Worm (Caenorhabditis elegans) whole organism, L1 larva: ENCODE results near the gene atat-2.

Source experiments
- C04F5.9 ChIP-seq: sonication (generic microtip); optimal IDR thresholded peaks from 2 replicates; lab custom pipeline; 2016; ENCODE audit warnings: missing genetic modification characterization, missing compliant biosample characterization
- C34B4.2 ChIP-seq: sonication (generic microtip); optimal IDR thresholded peaks from 2 replicates; lab custom pipeline; 2017; ENCODE audit warnings: mild to moderate bottlenecking, missing genetic modification characterization, missing compliant biosample characterization
- aly-2 ChIP-seq: fragments of 150-350 bp; optimal IDR thresholded peaks from 2 replicates; lab custom pipeline; 2014; ENCODE audit warnings: missing biosample characterization, missing genetic modification characterization
- ceh-63 ChIP-seq: fragments of 200-800 bp; sonication (Bioruptor generic); optimal IDR thresholded peaks from 2 replicates; lab custom pipeline; 2018; ENCODE audit warnings: mild to moderate bottlenecking, missing genetic modification characterization, missing compliant biosample characterization
- ceh-8 ChIP-seq: fragments of 200-800 bp; sonication (Bioruptor generic); optimal IDR thresholded peaks from 2 replicates; lab custom pipeline; 2018; ENCODE audit warnings: mild to moderate bottlenecking, missing genetic modification characterization, moderate library complexity, missing compliant biosample characterization
- ces-1 ChIP-seq: fragments of 150-350 bp; optimal IDR thresholded peaks from 2 replicates; lab custom pipeline; 2014; ENCODE audit warnings: missing biosample characterization, missing genetic modification reagents, missing genetic modification characterization
- dsc-1 ChIP-seq: sonication (generic microtip); optimal IDR thresholded peaks from 2 replicates; lab custom pipeline; 2016; ENCODE audit warnings: mild to moderate bottlenecking, missing genetic modification characterization, missing compliant biosample characterization
- egl-13 ChIP-seq: sonication (generic microtip); optimal IDR thresholded peaks from 2 replicates; lab custom pipeline; 2016; ENCODE audit warnings: missing genotype, missing genetic modification reagents, missing genetic modification characterization, missing compliant biosample characterization
- egl-27 ChIP-seq, 2 experiments: fragments of 150-350 bp in 1 of 2; sonication (generic microtip); optimal IDR thresholded peaks; 3 replicates each; lab custom pipeline; 2017 to 2018; ENCODE audit warnings: missing biosample characterization in 2 of 2, missing genetic modification characterization in 2 of 2, missing genetic modification reagents in 2 of 2
- elt-2 ChIP-seq: sonication (generic microtip); optimal IDR thresholded peaks from 2 replicates; lab custom pipeline; 2016; ENCODE audit warnings: missing genetic modification characterization, mild to moderate bottlenecking, inconsistent platforms, missing compliant biosample characterization, missing genetic modification reagents
- ets-5 ChIP-seq: fragments of 200-800 bp; sonication (Bioruptor generic); IDR thresholded peaks from 2 replicates; pipeline ENCODE4 v1.3.6; 2022; ENCODE audit warnings: missing genetic modification characterization, missing compliant biosample characterization
- fkh-4 ChIP-seq: sonication (generic microtip); optimal IDR thresholded peaks from 2 replicates; lab custom pipeline; 2016; ENCODE audit warnings: missing compliant biosample characterization, missing genetic modification characterization, borderline replicate concordance
- fkh-8 ChIP-seq: sonication (generic microtip); optimal IDR thresholded peaks from 2 replicates; lab custom pipeline; 2016; ENCODE audit warnings: mild to moderate bottlenecking, missing genetic modification characterization, missing compliant biosample characterization
- fos-1 ChIP-seq: fragments of 150-350 bp; optimal IDR thresholded peaks from 2 replicates; lab custom pipeline; 2014; ENCODE audit warnings: missing biosample characterization, missing genetic modification characterization
- hlh-17 ChIP-seq: fragments of 200-800 bp; sonication (Bioruptor generic); optimal IDR thresholded peaks from 2 replicates; lab custom pipeline; 2018; ENCODE audit warnings: missing genetic modification characterization, mild to moderate bottlenecking, missing compliant biosample characterization, moderate library complexity, borderline replicate concordance
- isw-1 ChIP-seq: fragments of 200-800 bp; sonication (Bioruptor generic); IDR thresholded peaks from 2 replicates; pipeline ENCODE4 v1.3.6; 2022; ENCODE audit warnings: missing genetic modification characterization, missing compliant biosample characterization
- jun-1 ChIP-seq: fragments of 150-350 bp; optimal IDR thresholded peaks from 2 replicates; lab custom pipeline; 2014; ENCODE audit warnings: missing biosample characterization, missing genetic modification reagents, missing genetic modification characterization
- lin-14 ChIP-seq: fragments of 200-800 bp; sonication (Bioruptor generic); optimal IDR thresholded peaks from 2 replicates; lab custom pipeline; 2018; ENCODE audit warnings: mild to moderate bottlenecking, missing genetic modification characterization, moderate library complexity, missing compliant biosample characterization
- lin-35 ChIP-seq, 2 experiments: fragments of 150-350 bp; optimal IDR thresholded peaks; 2 replicates each; lab custom pipeline; 2014; ENCODE audit warnings: missing biosample characterization in 2 of 2, missing genetic modification characterization in 2 of 2, missing genetic modification reagents in 2 of 2
- lir-3 ChIP-seq: sonication (generic microtip); optimal IDR thresholded peaks from 2 replicates; lab custom pipeline; 2016; ENCODE audit warnings: mild to moderate bottlenecking, missing genetic modification characterization, moderate library complexity, missing compliant biosample characterization; ENCODE audit not compliant: poor library complexity
- lsy-2 ChIP-seq, 2 experiments: fragments of 150-350 bp; optimal IDR thresholded peaks; 2 replicates each; lab custom pipeline; 2014; ENCODE audit warnings: missing biosample characterization in 2 of 2, missing genetic modification characterization in 2 of 2
- mdl-1 ChIP-seq, 2 experiments: fragments of 150-350 bp; optimal IDR thresholded peaks; 2 replicates each; lab custom pipeline; 2014 to 2017; ENCODE audit warnings: missing biosample characterization in 2 of 2, missing genetic modification characterization in 2 of 2, inconsistent platforms in 1 of 2
- mef-2 ChIP-seq: fragments of 150-350 bp; optimal IDR thresholded peaks from 2 replicates; lab custom pipeline; 2014; ENCODE audit warnings: missing biosample characterization, missing genetic modification characterization
- nhr-19 ChIP-seq: fragments of 200-800 bp; sonication (Bioruptor generic); conservative IDR thresholded peaks from 2 replicates; pipeline ENCODE4 v1.3.6; 2022; ENCODE audit warnings: missing genetic modification characterization, missing compliant biosample characterization
- nhr-20 ChIP-seq: sonication (generic microtip); optimal IDR thresholded peaks from 2 replicates; lab custom pipeline; 2016; ENCODE audit warnings: mild to moderate bottlenecking, missing genetic modification characterization, missing compliant biosample characterization
- nhr-237 ChIP-seq: fragments of 150-350 bp; optimal IDR thresholded peaks from 2 replicates; lab custom pipeline; 2014; ENCODE audit warnings: missing biosample characterization, missing genetic modification characterization
- nhr-47 ChIP-seq: sonication (generic microtip); optimal IDR thresholded peaks from 2 replicates; lab custom pipeline; 2016; ENCODE audit warnings: mild to moderate bottlenecking, missing genetic modification characterization, moderate library complexity, missing compliant biosample characterization
- nhr-71 ChIP-seq: sonication (generic microtip); optimal IDR thresholded peaks from 2 replicates; lab custom pipeline; 2016; ENCODE audit warnings: mild to moderate bottlenecking, missing genetic modification characterization, moderate library complexity, missing compliant biosample characterization
- nhr-76 ChIP-seq: sonication (generic microtip); optimal IDR thresholded peaks from 2 replicates; lab custom pipeline; 2017; ENCODE audit warnings: missing biosample characterization, missing genetic modification characterization
- nhr-77 ChIP-seq: fragments of 150-350 bp; optimal IDR thresholded peaks from 2 replicates; lab custom pipeline; 2014; ENCODE audit warnings: missing biosample characterization, missing genetic modification characterization
- nhr-84 ChIP-seq: sonication (generic microtip); optimal IDR thresholded peaks from 2 replicates; lab custom pipeline; 2017; ENCODE audit warnings: missing biosample characterization, missing genetic modification characterization
- nhr-85 ChIP-seq: sonication (generic microtip); peaks from one replicate; lab custom pipeline; 2016; ENCODE audit warnings: missing genetic modification characterization, inconsistent platforms, missing compliant biosample characterization
- pqm-1 ChIP-seq: sonication (generic microtip); optimal IDR thresholded peaks from 3 replicates; lab custom pipeline; 2017; ENCODE audit warnings: missing biosample characterization, missing genetic modification characterization
- sptf-1 ChIP-seq: fragments of 150-350 bp; optimal IDR thresholded peaks from 2 replicates; lab custom pipeline; 2014; ENCODE audit warnings: missing biosample characterization, missing genetic modification characterization
- swsn-7 ChIP-seq: sonication (generic microtip); optimal IDR thresholded peaks from 2 replicates; lab custom pipeline; 2016; ENCODE audit warnings: missing genetic modification characterization, missing compliant biosample characterization
- tbx-2 ChIP-seq: sonication (generic microtip); optimal IDR thresholded peaks from 2 replicates; lab custom pipeline; 2016; ENCODE audit warnings: missing genetic modification characterization, missing compliant biosample characterization
- tlp-1 ChIP-seq: fragments of 150-350 bp; optimal IDR thresholded peaks from 2 replicates; lab custom pipeline; 2014; ENCODE audit warnings: missing biosample characterization, missing genetic modification characterization
- unc-130 ChIP-seq: fragments of 150-350 bp; optimal IDR thresholded peaks from 2 replicates; lab custom pipeline; 2017; ENCODE audit warnings: missing biosample characterization, missing genetic modification characterization, inconsistent platforms
- unc-30 ChIP-seq: sonication (generic microtip); optimal IDR thresholded peaks from 2 replicates; lab custom pipeline; 2017; ENCODE audit warnings: missing biosample characterization, missing genetic modification characterization
- unc-62 ChIP-seq: fragments of 150-350 bp; optimal IDR thresholded peaks from 2 replicates; lab custom pipeline; 2014; ENCODE audit warnings: missing biosample characterization, missing genetic modification reagents, missing genetic modification characterization
- unc-86 ChIP-seq: sonication (generic microtip); optimal IDR thresholded peaks from 2 replicates; lab custom pipeline; 2016; ENCODE audit warnings: missing genetic modification characterization, missing compliant biosample characterization
- unc-98 ChIP-seq: fragments of 200-800 bp; sonication (Bioruptor generic); IDR thresholded peaks from 2 replicates; pipeline ENCODE4 v1.3.6; 2022; ENCODE audit warnings: missing genetic modification characterization, missing compliant biosample characterization
- vab-15 ChIP-seq: sonication (generic microtip); optimal IDR thresholded peaks from 2 replicates; lab custom pipeline; 2017; ENCODE audit warnings: missing genotype, mild to moderate bottlenecking, missing genetic modification characterization, missing compliant biosample characterization
- zag-1 ChIP-seq: fragments of 150-350 bp; optimal IDR thresholded peaks from 2 replicates; lab custom pipeline; 2014; ENCODE audit warnings: missing biosample characterization, missing genetic modification characterization
- zip-4 ChIP-seq: fragments of 200-800 bp; sonication (Bioruptor generic); optimal IDR thresholded peaks from 2 replicates; lab custom pipeline; 2018; ENCODE audit warnings: mild to moderate bottlenecking, missing genetic modification characterization, moderate library complexity, missing compliant biosample characterization
- ztf-11 ChIP-seq, 2 experiments: sonication (generic microtip); optimal IDR thresholded peaks; 2 replicates each; lab custom pipeline; 2016 to 2017; ENCODE audit warnings: missing genetic modification characterization in 2 of 2, missing biosample characterization in 1 of 2, missing compliant biosample characterization in 1 of 2

atat-2 gene

ce11 chrX:5810677-5811076 lies 38.2 kb upstream of the atat-2 start (continued):
- no peak for TF ChIP-seq fkh-4
- TF ChIP-seq nhr-20 (tag; lab: Kevin White, UChicago): peak; percentile 39
- TF ChIP-seq tbx-2 (tag; lab: Kevin White, UChicago): no peak
- TF ChIP-seq fos-1: no peak
- peak; percentile 67 for TF ChIP-seq nhr-71
- TF ChIP-seq nhr-84 (tag; lab: Kevin White, UChicago): no peak
- TF ChIP-seq isw-1 (GFP tag; lab: Robert Waterston, UW): no peak
- TF ChIP-seq nhr-77 (tag; lab: Kevin White, UChicago): no peak
- no peak for TF ChIP-seq hlh-17 (GFP tag; lab: Kevin White, UChicago)
- no peak for TF ChIP-seq egl-27 (tag; optimal IDR thresholded peaks at IDR 0.05; lab: Kevin White, UChicago)
- no peak for TF ChIP-seq tlp-1 (tag; lab: Kevin White, UChicago)
- no peak for TF ChIP-seq ceh-8
- TF ChIP-seq jun-1: no peak
- no peak for TF ChIP-seq unc-86
- no peak for TF ChIP-seq pqm-1 (tag; lab: Kevin White, UChicago)
- no peak for TF ChIP-seq ceh-63 (GFP tag; lab: Kevin White, UChicago)
- peak; percentile 83 for TF ChIP-seq lin-14
- TF ChIP-seq nhr-76: no peak
- no peak for TF ChIP-seq unc-98 (GFP tag; lab: Robert Waterston, UW)
- no peak for TF ChIP-seq unc-130 (tag; lab: Kevin White, UChicago)
- no peak for TF ChIP-seq nhr-47
- TF ChIP-seq zag-1 (tag; lab: Kevin White, UChicago): no peak
- peak in 1 of 2 experiments; percentile 23 for TF ChIP-seq lsy-2 (tag; optimal IDR thresholded peaks at IDR 0.05; lab: Kevin White, UChicago)
- TF ChIP-seq vab-15 (tag; lab: Kevin White, UChicago): no peak
- TF ChIP-seq C04F5.9 (tag; lab: Kevin White, UChicago): no peak
- TF ChIP-seq swsn-7 (tag; lab: Kevin White, UChicago): no peak
- TF ChIP-seq lir-3 (tag; lab: Kevin White, UChicago): no peak
- no peak for TF ChIP-seq elt-2 (tag; lab: Kevin White, UChicago)
- TF ChIP-seq mef-2 (tag; lab: Kevin White, UChicago): no peak
- TF ChIP-seq sptf-1 (tag; lab: Kevin White, UChicago): no peak
- no peak for TF ChIP-seq aly-2
- no peak for TF ChIP-seq C34B4.2 (tag; lab: Kevin White, UChicago)
- TF ChIP-seq nhr-237 (tag; lab: Kevin White, UChicago): no peak
- TF ChIP-seq fkh-8 (tag; lab: Kevin White, UChicago): no peak
- no peak for TF ChIP-seq egl-13
- TF ChIP-seq unc-62: no peak
- no peak for TF ChIP-seq mdl-1 (tag; optimal IDR thresholded peaks at IDR 0.05; lab: Kevin White, UChicago)
- no peak for TF ChIP-seq dsc-1 (tag; lab: Kevin White, UChicago)
- peak; percentile 12; the same call in 1 of the 2 replicates for TF ChIP-seq nhr-19
- no peak for TF ChIP-seq ces-1 (GFP tag; lab: Kevin White, UChicago)
- peak; percentile 96 for TF ChIP-seq nhr-85 (tag; lab: Kevin White, UChicago)
- no peak for TF ChIP-seq ets-5 (GFP tag; lab: Robert Waterston, UW)
- TF ChIP-seq unc-30 (tag; lab: Kevin White, UChicago): no peak
- no peak for TF ChIP-seq lin-35 (GFP tag; optimal IDR thresholded peaks at IDR 0.05; lab: Kevin White, UChicago)
- TF ChIP-seq ztf-11 (tag; optimal IDR thresholded peaks at IDR 0.05; lab: Kevin White, UChicago): no peak
- no peak for TF ChIP-seq zip-4 (GFP tag; lab: Kevin White, UChicago)
- TF ChIP-seq, all 84 proteins: peak for 12
